Fruit fly (Drosophila melanogaster): ENCODE data around the gene CG5910.

The CG5910 gene

DNA sequence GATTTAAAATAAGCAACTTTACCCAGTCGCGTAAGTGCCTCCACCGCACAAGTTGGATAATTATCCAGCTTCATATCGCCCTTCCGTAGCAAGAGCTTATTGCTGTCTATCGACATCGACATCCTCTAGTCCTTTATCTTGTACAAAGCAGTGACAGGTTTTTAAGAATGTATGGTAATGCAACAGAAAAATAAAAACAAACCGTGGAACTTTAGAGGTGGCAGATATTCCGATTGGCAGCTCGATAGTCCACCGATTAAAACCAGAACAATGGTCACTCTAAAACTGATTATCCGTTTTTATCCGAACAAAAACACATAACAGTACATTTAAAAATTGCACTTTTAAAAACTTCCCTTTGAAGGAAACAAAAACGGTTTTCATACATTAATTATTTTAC lies 14.8 kb upstream of the CG5910 start, which contains the start of gene CG5274:
CG5274 (minus strand) TSS at position 218 of the 400 bp plus-strand sequence.
- TF ChIP-seq psq (GFP tag; optimal IDR thresholded peaks at IDR 0.05) (no peak), Dfd (GFP tag; optimal IDR thresholded peaks at IDR 0.05) (no peak), jim (GFP tag; optimal IDR thresholded peaks at IDR 0.05) (no peak), Myc (optimal IDR thresholded peaks at IDR 0.05) (no peak), Dif (GFP tag; optimal IDR thresholded peaks at IDR 0.05; ENCODE audit: partially characterized antibody) (no peak), dmrt93B (GFP tag; optimal IDR thresholded peaks at IDR 0.05) (no peak), h (GFP tag; optimal IDR thresholded peaks at IDR 0.05) (no peak), HLH106 (tag; optimal IDR thresholded peaks at IDR 0.05) (no peak), tai (GFP tag; optimal IDR thresholded peaks at IDR 0.05) (no peak), CG9705 (GFP tag; optimal IDR thresholded peaks at IDR 0.05) (no peak), Hnf4 (GFP tag; optimal IDR thresholded peaks at IDR 0.05) (no peak), OdsH (GFP tag; optimal IDR thresholded peaks at IDR 0.05) (no peak), sage (GFP tag; optimal IDR thresholded peaks at IDR 0.05) (no peak), Jra (GFP tag; optimal IDR thresholded peaks at IDR 0.05) (no peak), ey (GFP tag; optimal IDR thresholded peaks at IDR 0.05) (no peak), sv (GFP tag; optimal IDR thresholded peaks at IDR 0.05) (no peak)

- no peak for TF ChIP-seq Rel (GFP tag; optimal IDR thresholded peaks at IDR 0.05)
- TF ChIP-seq Rel (tag; optimal IDR thresholded peaks at IDR 0.05), result peak; percentile 15
- no peak for TF ChIP-seq Sp1 (GFP tag; optimal IDR thresholded peaks at IDR 0.05)
Measured at dm6 chr3L:20430182-20430581, 12.0 kb upstream of the CG5910 start, which contains the start of gene CG5262. Gene CG5262 (minus strand): TSS chr3L:20430475.

DNA sequence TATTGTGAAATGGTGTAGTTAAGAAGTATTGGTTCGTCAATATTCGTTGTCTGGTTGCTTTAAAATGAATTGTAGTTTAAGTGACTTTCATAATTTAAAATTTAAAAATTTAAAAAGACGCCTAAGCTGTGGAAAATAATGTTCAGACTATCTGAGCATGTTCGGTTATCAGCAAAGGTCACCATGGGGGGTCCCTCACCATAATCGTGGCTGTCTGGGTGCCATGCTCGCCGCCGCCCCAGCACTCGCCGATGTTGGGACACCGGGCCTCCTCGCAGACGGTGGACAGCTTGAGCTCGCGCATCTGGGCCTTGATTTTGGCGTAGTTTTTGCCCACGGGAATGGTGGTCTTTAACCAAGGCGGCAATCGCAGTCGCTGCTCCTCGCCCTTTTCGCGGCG lies 10.6 kb upstream of the CG5910 start:
- TF ChIP-seq rgr (GFP tag; optimal IDR thresholded peaks at IDR 0.05) (no peak), CrebA (GFP tag; optimal IDR thresholded peaks at IDR 0.05; ENCODE audit: borderline replicate concordance) (no peak), dsf (GFP tag; optimal IDR thresholded peaks at IDR 0.05; ENCODE audit: borderline replicate concordance) (no peak), Abd-B (GFP tag; optimal IDR thresholded peaks at IDR 0.05) (no peak), OdsH (GFP tag; optimal IDR thresholded peaks at IDR 0.05) (no peak), HLH106 (tag; optimal IDR thresholded peaks at IDR 0.05) (no peak), br (GFP tag; optimal IDR thresholded peaks at IDR 0.05) (no peak)

DNA sequence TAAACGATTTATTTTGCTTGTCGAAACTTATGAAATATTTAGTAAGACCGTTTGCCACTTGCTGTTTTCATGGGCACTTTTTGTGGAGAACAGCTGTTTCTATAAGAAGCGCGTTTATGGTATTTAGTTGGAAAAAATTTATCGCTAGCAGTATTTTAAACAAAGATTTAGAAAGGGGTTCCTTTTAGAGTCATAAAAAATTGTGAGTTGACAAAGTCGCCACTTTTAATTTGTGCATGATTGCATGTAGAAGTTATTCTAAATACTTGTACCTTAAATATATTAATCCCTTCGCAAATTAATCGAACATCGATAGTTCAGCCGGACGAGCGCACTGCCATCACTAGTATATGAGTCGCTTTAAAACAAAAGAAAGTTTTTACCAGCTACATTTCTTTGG lies 9.9 kb upstream of the CG5910 start, which contains the start of the genes Las and Psn:
Las (minus strand) TSS at position 65 of the 400 bp plus-strand sequence.
Psn (plus strand) TSS at position 172 of the 400 bp plus-strand sequence.
- TF ChIP-seq Abd-B (GFP tag; optimal IDR thresholded peaks at IDR 0.05), result no peak
- TF ChIP-seq OdsH (GFP tag; optimal IDR thresholded peaks at IDR 0.05), result no peak
- peak; percentile 31 for TF ChIP-seq CG32264 (GFP tag; optimal IDR thresholded peaks at IDR 0.05)
- TF ChIP-seq Jra (GFP tag; optimal IDR thresholded peaks at IDR 0.05), result no peak
- TF ChIP-seq sv (GFP tag; optimal IDR thresholded peaks at IDR 0.05), result no peak
- TF ChIP-seq brk (GFP tag; optimal IDR thresholded peaks at IDR 0.05), result no peak
- peak; percentile 10 for TF ChIP-seq dsf (GFP tag; optimal IDR thresholded peaks at IDR 0.05; ENCODE audit: borderline replicate concordance)

DNA sequence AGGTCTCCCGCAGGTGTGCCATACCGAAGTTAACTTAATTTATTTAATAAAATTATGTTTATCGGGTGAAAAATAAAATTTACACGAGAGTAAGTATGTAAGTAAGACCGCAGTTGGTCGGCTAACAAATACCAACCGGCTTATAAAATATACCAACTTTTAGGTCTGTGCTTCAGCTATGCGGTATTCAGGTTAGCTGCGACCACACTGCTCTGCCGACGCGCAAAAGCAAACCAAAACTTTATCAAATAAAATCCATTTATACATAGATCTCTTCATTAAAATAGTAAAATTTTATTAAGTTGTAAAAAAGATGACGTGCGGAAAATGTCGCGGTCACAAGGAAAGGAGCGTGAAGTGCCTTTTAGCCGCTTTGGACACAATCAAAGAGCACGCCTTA lies 6.2 kb upstream of the CG5910 start, which contains the start of the genes mRpL15 and CtIP:
mRpL15 (minus strand) TSS at position 141 of the 400 bp plus-strand sequence.
CtIP (plus strand) TSS at position 182 of the 400 bp plus-strand sequence.
- TF ChIP-seq sage (GFP tag; optimal IDR thresholded peaks at IDR 0.05) (peak; percentile 71), CrebA (GFP tag; optimal IDR thresholded peaks at IDR 0.05; ENCODE audit: borderline replicate concordance) (no peak)

DNA sequence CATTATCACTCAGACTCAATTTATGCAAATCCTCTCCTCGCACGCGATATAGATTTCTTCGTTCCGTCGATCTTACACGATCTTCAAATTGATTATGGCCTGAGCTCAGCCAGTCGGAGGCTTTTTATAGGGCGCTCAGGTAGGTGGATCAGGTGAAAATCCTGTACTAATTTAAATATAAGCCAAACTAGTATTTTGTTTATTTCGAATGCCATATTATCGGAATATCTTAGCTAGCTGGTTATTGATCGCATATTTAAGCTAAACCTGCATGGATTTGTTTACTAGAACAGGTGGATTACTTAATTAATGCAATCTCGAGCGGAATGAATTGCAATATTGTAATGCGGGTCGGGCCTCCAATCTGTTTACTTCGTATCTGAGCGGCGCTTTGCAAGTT lies 2.4 kb upstream of the CG5910 start, which contains the start of gene Hpd:
Hpd (minus strand) TSS at position 101 of the 400 bp plus-strand sequence.
- TF ChIP-seq Myc (optimal IDR thresholded peaks at IDR 0.05), result no peak
- no peak for TF ChIP-seq tai (GFP tag; optimal IDR thresholded peaks at IDR 0.05)
- TF ChIP-seq dmrt93B (GFP tag; optimal IDR thresholded peaks at IDR 0.05), result no peak
- TF ChIP-seq Hr78 (GFP tag; optimal IDR thresholded peaks at IDR 0.05), result no peak
- TF ChIP-seq br (GFP tag; optimal IDR thresholded peaks at IDR 0.05), result no peak
- no peak for TF ChIP-seq fru (GFP tag; optimal IDR thresholded peaks at IDR 0.05)
- TF ChIP-seq Jra (GFP tag; optimal IDR thresholded peaks at IDR 0.05), result no peak
- TF ChIP-seq CG32264 (GFP tag; optimal IDR thresholded peaks at IDR 0.05), result no peak
- TF ChIP-seq Abd-B (GFP tag; optimal IDR thresholded peaks at IDR 0.05), result no peak
- no peak for TF ChIP-seq sv (GFP tag; optimal IDR thresholded peaks at IDR 0.05)
- no peak for TF ChIP-seq foxo (GFP tag; optimal IDR thresholded peaks at IDR 0.05)
- no peak for TF ChIP-seq dl (GFP tag; optimal IDR thresholded peaks at IDR 0.05; ENCODE audit: insufficient read depth in 1 of 2, partially characterized antibody in 2 of 2)
- no peak for TF ChIP-seq Vsx2 (GFP tag; optimal IDR thresholded peaks at IDR 0.05; ENCODE audit: partially characterized antibody)
- TF ChIP-seq sage (GFP tag; optimal IDR thresholded peaks at IDR 0.05), result no peak
- TF ChIP-seq N (GFP tag; optimal IDR thresholded peaks at IDR 0.05), result no peak
